Worm (Caenorhabditis elegans) whole organism, late embryonic: ENCODE results near the gene fkh-7.

Source experiments
- K02D7.2 ChIP-seq: sonication (generic microtip); optimal IDR thresholded peaks from 2 replicates; lab custom pipeline; 2017; ENCODE audit warnings: mild to moderate bottlenecking, missing genetic modification characterization, missing compliant biosample characterization
- T23F11.4 ChIP-seq: fragments of 200-800 bp; sonication (Bioruptor generic); optimal IDR thresholded peaks from 2 replicates; lab custom pipeline; 2018; ENCODE audit warnings: mild to moderate bottlenecking, missing genetic modification characterization, missing compliant biosample characterization
- ama-1 ChIP-seq: fragments of 150-350 bp; optimal IDR thresholded peaks from 2 replicates; lab custom pipeline; 2014
- ceh-24 ChIP-seq: sonication (generic microtip); optimal IDR thresholded peaks from 2 replicates; lab custom pipeline; 2016; ENCODE audit warnings: mild to moderate bottlenecking, missing genetic modification characterization, missing compliant biosample characterization
- che-1 ChIP-seq: sonication (generic microtip); optimal IDR thresholded peaks from 2 replicates; lab custom pipeline; 2016; ENCODE audit warnings: mild to moderate bottlenecking, missing genetic modification characterization, missing compliant biosample characterization
- dve-1 ChIP-seq: sonication (generic microtip); optimal IDR thresholded peaks from 2 replicates; lab custom pipeline; 2017; ENCODE audit warnings: antibody characterized with exemption, mild to moderate bottlenecking, missing genetic modification characterization, missing compliant biosample characterization
- elt-4 ChIP-seq: sonication (generic microtip); optimal IDR thresholded peaks from 2 replicates; lab custom pipeline; 2016; ENCODE audit warnings: missing genetic modification characterization, missing compliant biosample characterization
- eyg-1 ChIP-seq: sonication (generic microtip); optimal IDR thresholded peaks from 2 replicates; lab custom pipeline; 2016; ENCODE audit warnings: missing genotype, missing genetic modification characterization, missing compliant biosample characterization
- fax-1 ChIP-seq: sonication (generic microtip); optimal IDR thresholded peaks from 2 replicates; lab custom pipeline; 2016; ENCODE audit warnings: missing genotype, missing genetic modification characterization, missing compliant biosample characterization
- nhr-11 ChIP-seq: fragments of 150-350 bp; optimal IDR thresholded peaks from 2 replicates; lab custom pipeline; 2014; ENCODE audit warnings: missing biosample characterization, missing genetic modification characterization
- sox-4 ChIP-seq: sonication (generic microtip); optimal IDR thresholded peaks from 2 replicates; lab custom pipeline; 2017; ENCODE audit warnings: mild to moderate bottlenecking, missing genetic modification characterization, inconsistent platforms, missing compliant biosample characterization
- unc-55 ChIP-seq: sonication (generic microtip); optimal IDR thresholded peaks from 2 replicates; lab custom pipeline; 2017; ENCODE audit warnings: missing biosample characterization, missing genetic modification reagents, missing genetic modification characterization

- TF ChIP-seq T23F11.4 (GFP tag; lab: Kevin White, UChicago) (no peak), sox-4 (tag; lab: Kevin White, UChicago) (no peak), K02D7.2 (no peak), che-1 (tag; lab: Kevin White, UChicago) (no peak), dve-1 (tag; lab: Kevin White, UChicago) (no peak), elt-4 (tag; lab: Kevin White, UChicago) (no peak), fax-1 (tag; lab: Kevin White, UChicago) (no peak), eyg-1 (tag; lab: Kevin White, UChicago) (no peak), ceh-24 (no peak), nhr-11 (tag; lab: Kevin White, UChicago) (no peak), unc-55 (GFP tag; lab: Kevin White, UChicago) (no peak), ama-1 (lab: Kevin White, UChicago) (no peak)
Measured at ce11 chrIV:5586320-5586720, 1.8 kb downstream of the fkh-7 start.
